Worm (Caenorhabditis elegans): ENCODE results near the gene F14F9.5.

Gene F14F9.5

ce11 chrV:5155516-5155915 lies 28.6 kb downstream of the F14F9.5 start, which contains the start of gene srx-38:
srx-38 (minus strand) TSS chrV:5155616.
- TF ChIP-seq tbp1 (GFP tag; optimal IDR thresholded peaks at IDR 0.05) (no peak), let-526 (GFP tag; IDR thresholded peaks at IDR 0.05) (no peak), mcd-1 (GFP tag; IDR thresholded peaks at IDR 0.05) (no peak), akir-1 (GFP tag; optimal IDR thresholded peaks at IDR 0.05) (no peak), bed-1 (GFP tag; IDR thresholded peaks at IDR 0.05) (no peak), cebp-2 (GFP tag; IDR thresholded peaks at IDR 0.05) (no peak), ztf-26 (tag; optimal IDR thresholded peaks at IDR 0.05) (no peak), rcor-1 (GFP tag; IDR thresholded peaks at IDR 0.05) (no peak), mxl-1 (tag; optimal IDR thresholded peaks at IDR 0.05) (no peak), xnd-1 (tag; optimal IDR thresholded peaks at IDR 0.05) (no peak)

- TF ChIP-seq Y95B8A.8 (GFP tag; IDR thresholded peaks at IDR 0.05) (no peak), F22D6.2 (tag; optimal IDR thresholded peaks at IDR 0.05) (no peak)
Measured at ce11 chrV:5157660-5158059, 30.8 kb downstream of the F14F9.5 start, which contains the start of gene srx-39. srx-39 (minus strand) TSS chrV:5157760.

ce11 chrV:5158302-5158701 lies 31.4 kb downstream of the F14F9.5 start, which contains the start of gene abu-15:
abu-15 (plus strand) TSS chrV:5158602.
- no peak for TF ChIP-seq D2030.7 (GFP tag; IDR thresholded peaks at IDR 0.05)
- no peak for TF ChIP-seq hsf-1 (GFP tag; IDR thresholded peaks at IDR 0.05)
- TF ChIP-seq Y53F4B.3 (GFP tag; IDR thresholded peaks at IDR 0.05): no peak
- TF ChIP-seq dpff-1 (tag; optimal IDR thresholded peaks at IDR 0.05): no peak
- TF ChIP-seq hmg-20 (GFP tag; IDR thresholded peaks at IDR 0.05): no peak
- TF ChIP-seq C17E4.6 (GFP tag; IDR thresholded peaks at IDR 0.05): no peak
- TF ChIP-seq lin-54 (GFP tag; optimal IDR thresholded peaks at IDR 0.05): no peak
- no peak for TF ChIP-seq snpc-3.4 (tag; optimal IDR thresholded peaks at IDR 0.05)
- no peak for TF ChIP-seq xnd-1 (tag; optimal IDR thresholded peaks at IDR 0.05)

ce11 chrV:5161792-5162191 lies 34.9 kb downstream of the F14F9.5 start, which contains the start of gene abu-6:
abu-6 (minus strand) TSS chrV:5161892.
- TF ChIP-seq hsf-1 (GFP tag; IDR thresholded peaks at IDR 0.05): no peak
- no peak for TF ChIP-seq snpc-1.3 (tag; optimal IDR thresholded peaks at IDR 0.05; ENCODE audit: insufficient read depth)
- TF ChIP-seq ceh-91 (GFP tag; IDR thresholded peaks at IDR 0.05): no peak
- no peak for TF ChIP-seq F57C9.4 (tag; optimal IDR thresholded peaks at IDR 0.05)
- TF ChIP-seq B0019.2 (GFP tag; conservative IDR thresholded peaks at IDR 0.05): no peak
- no peak for TF ChIP-seq dox-1 (GFP tag; IDR thresholded peaks at IDR 0.05)
- no peak for TF ChIP-seq ceh-40 (GFP tag; IDR thresholded peaks at IDR 0.05)
- TF ChIP-seq attf-6 (GFP tag; IDR thresholded peaks at IDR 0.05): no peak
- TF ChIP-seq hrde-1 (tag; optimal IDR thresholded peaks at IDR 0.05; ENCODE audit: borderline replicate concordance): no peak
- TF ChIP-seq efl-1 (GFP tag; optimal IDR thresholded peaks at IDR 0.05): no peak
- TF ChIP-seq rec-8 (tag; optimal IDR thresholded peaks at IDR 0.05): no peak
- no peak for TF ChIP-seq nhr-90 (tag; optimal IDR thresholded peaks at IDR 0.05)
- TF ChIP-seq ztf-18 (tag; optimal IDR thresholded peaks at IDR 0.05): no peak
- no peak for TF ChIP-seq mxl-1 (tag; optimal IDR thresholded peaks at IDR 0.05)
- no peak for TF ChIP-seq gei-17 (GFP tag; optimal IDR thresholded peaks at IDR 0.05)
- no peak for TF ChIP-seq hlh-26 (GFP tag; conservative IDR thresholded peaks at IDR 0.05)
- no peak for TF ChIP-seq nhr-27 (tag; optimal IDR thresholded peaks at IDR 0.05)
- TF ChIP-seq tlf-1 (GFP tag; optimal IDR thresholded peaks at IDR 0.05): no peak
- TF ChIP-seq ceh-100 (GFP tag; IDR thresholded peaks at IDR 0.05): no peak
- no peak for TF ChIP-seq D2030.7 (GFP tag; IDR thresholded peaks at IDR 0.05)
